Worm (Caenorhabditis elegans): ENCODE results near the gene gfl-1.
A peak's percentile ranks its signal among the peaks of the same experiment; 100 is the strongest.

Gene gfl-1

DNA sequence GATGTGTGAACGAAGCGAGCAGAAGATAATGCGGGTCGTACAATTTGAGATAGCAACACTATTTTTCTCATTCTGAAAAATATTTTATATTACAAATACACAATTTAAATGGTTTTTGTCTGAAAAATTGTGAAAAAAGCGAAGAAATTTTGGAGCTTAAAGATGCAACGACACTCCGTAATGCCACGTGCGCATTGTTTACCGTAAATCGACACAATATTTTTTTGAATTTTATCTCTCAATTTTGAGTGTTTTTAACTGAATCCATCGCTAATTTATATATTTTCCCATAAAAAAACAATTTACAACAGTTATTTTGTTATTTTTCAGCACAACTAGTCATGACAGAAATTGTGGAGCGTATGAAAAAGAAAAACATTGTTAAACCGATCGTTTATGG is at the start of gene gfl-1, which contains the start of gene M04B2.4:
Gene gfl-1 (plus strand): TSS at position 331 of the 400 bp plus-strand sequence.
Gene M04B2.4 (minus strand): TSS at position 72 of the 400 bp plus-strand sequence.
- TF ChIP-seq aha-1 (tag; optimal IDR thresholded peaks at IDR 0.05) (no peak), C16A3.4 (tag; optimal IDR thresholded peaks at IDR 0.05) (peak; percentile 64), tbx-2 (tag; optimal IDR thresholded peaks at IDR 0.05) (peak; percentile 40), nhr-20 (tag; optimal IDR thresholded peaks at IDR 0.05) (peak; percentile 32), pag-3 (tag; optimal IDR thresholded peaks at IDR 0.05; ENCODE audit: borderline replicate concordance, insufficient read depth) (no peak), lin-35 (GFP tag; optimal IDR thresholded peaks at IDR 0.05) (peak; percentile 66 to 80), lin-39 (tag; optimal IDR thresholded peaks at IDR 0.05) (peak; percentile 11), nhr-237 (tag; optimal IDR thresholded peaks at IDR 0.05) (no peak), lsy-2 (tag; optimal IDR thresholded peaks at IDR 0.05) (peak; percentile 54 to 74), nhr-47 (tag; optimal IDR thresholded peaks at IDR 0.05) (peak; percentile 51), ceh-82 (tag; optimal IDR thresholded peaks at IDR 0.05) (peak in 2 of 3 experiments; percentile 34 to 55), snpc-4 (tag; optimal IDR thresholded peaks at IDR 0.05) (no peak), snu-23 (GFP tag; optimal IDR thresholded peaks at IDR 0.05) (peak; percentile 59), isw-1 (GFP tag; IDR thresholded peaks at IDR 0.05) (peak; percentile 6; the same call in 1 of the 2 replicates), lin-15B (tag; optimal IDR thresholded peaks at IDR 0.05) (peak; percentile 26), swsn-7 (tag; optimal IDR thresholded peaks at IDR 0.05) (peak; percentile 52), dpl-1 (GFP tag; optimal IDR thresholded peaks at IDR 0.05) (peak; percentile 62 to 73 (median 72)), blmp-1 (tag; optimal IDR thresholded peaks at IDR 0.05) (peak; percentile 49), nhr-84 (tag; optimal IDR thresholded peaks at IDR 0.05) (no peak), nhr-19 (GFP tag; conservative IDR thresholded peaks at IDR 0.05) (peak; percentile 43), egl-13 (tag; optimal IDR thresholded peaks at IDR 0.05) (no peak), nhr-71 (tag; optimal IDR thresholded peaks at IDR 0.05) (peak; percentile 59), nhr-90 (tag; optimal IDR thresholded peaks at IDR 0.05; ENCODE audit: poor library complexity) (peak; percentile 13), mep-1 (tag; optimal IDR thresholded peaks at IDR 0.05) (peak; percentile 85), nhr-85 (tag) (peak; percentile 37), lin-13 (GFP tag; optimal IDR thresholded peaks at IDR 0.05) (peak; percentile 13), dsc-1 (tag; optimal IDR thresholded peaks at IDR 0.05) (peak; percentile 50), irx-1 (tag; optimal IDR thresholded peaks at IDR 0.05) (peak; percentile 35), xbp-1 (tag; optimal IDR thresholded peaks at IDR 0.05) (peak; percentile 53), nhr-77 (tag; optimal IDR thresholded peaks at IDR 0.05) (peak; percentile 7), mef-2 (tag; optimal IDR thresholded peaks at IDR 0.05) (no peak), unc-130 (tag; optimal IDR thresholded peaks at IDR 0.05) (no peak), sup-37 (GFP tag; optimal IDR thresholded peaks at IDR 0.05) (no peak), rnt-1 (tag; optimal IDR thresholded peaks at IDR 0.05) (no peak), unc-86 (tag; optimal IDR thresholded peaks at IDR 0.05) (peak; percentile 4), efl-1 (optimal IDR thresholded peaks at IDR 0.05) (peak; percentile 34 to 67), efl-1 (GFP tag; optimal IDR thresholded peaks at IDR 0.05 in 1 of 2) (peak; percentile 76 to 96), skn-1 (tag; optimal IDR thresholded peaks at IDR 0.05) (peak; percentile 51)

ce11 chrIV:11472023-11472422 is 49.1 kb upstream of the gfl-1 start:
- TF ChIP-seq efl-1 (optimal IDR thresholded peaks at IDR 0.05) (no peak), efl-1 (GFP tag; optimal IDR thresholded peaks at IDR 0.05 in 1 of 2) (peak in 1 of 2 experiments; percentile 51), nhr-90 (tag; optimal IDR thresholded peaks at IDR 0.05; ENCODE audit: poor library complexity) (no peak)

ce11 chrIV:11474067-11474466 is 47.0 kb upstream of the gfl-1 start:
- TF ChIP-seq nhr-12 (tag; optimal IDR thresholded peaks at IDR 0.05) (no peak), sox-4 (tag; optimal IDR thresholded peaks at IDR 0.05) (no peak), unc-98 (GFP tag; IDR thresholded peaks at IDR 0.05) (no peak; the same call in 1 of the 2 replicates), snu-23 (GFP tag; optimal IDR thresholded peaks at IDR 0.05) (peak; percentile 79), unc-130 (tag; optimal IDR thresholded peaks at IDR 0.05) (peak; percentile 50), ama-1 (optimal IDR thresholded peaks at IDR 0.05) (peak; percentile 59), ceh-88 (GFP tag; IDR thresholded peaks at IDR 0.05) (no peak), ztf-4 (tag; optimal IDR thresholded peaks at IDR 0.05) (no peak), unc-62 (GFP tag; optimal IDR thresholded peaks at IDR 0.05) (no peak), efl-1 (optimal IDR thresholded peaks at IDR 0.05) (peak; percentile 52 to 64), efl-1 (GFP tag; optimal IDR thresholded peaks at IDR 0.05 in 1 of 2) (peak; percentile 32 to 95), elt-2 (tag; optimal IDR thresholded peaks at IDR 0.05) (peak; percentile 38), zag-1 (tag; optimal IDR thresholded peaks at IDR 0.05) (no peak), isw-1 (GFP tag; IDR thresholded peaks at IDR 0.05) (0 out of 2 replicates have a peak, but pooled peaks have one; percentile 2), nhr-19 (GFP tag; conservative IDR thresholded peaks at IDR 0.05) (peak; percentile 53), ceh-82 (tag; optimal IDR thresholded peaks at IDR 0.05) (peak; percentile 3 to 63 (median 19)), fkh-8 (tag; optimal IDR thresholded peaks at IDR 0.05) (peak; percentile 45), dpl-1 (GFP tag; optimal IDR thresholded peaks at IDR 0.05) (peak in 2 of 3 experiments; percentile 39 to 49), aly-2 (tag; optimal IDR thresholded peaks at IDR 0.05) (peak; percentile 87), nhr-20 (tag; optimal IDR thresholded peaks at IDR 0.05) (peak; percentile 66), efl-3 (GFP tag; optimal IDR thresholded peaks at IDR 0.05) (no peak), fkh-4 (tag; optimal IDR thresholded peaks at IDR 0.05; ENCODE audit: borderline replicate concordance) (no peak)
